Worm (Caenorhabditis elegans) whole organism, late embryonic: Measurements from ENCODE around the gene ZK892.5.
"Not testable (repeated sequence)": the region's sequence is repeated elsewhere in the genome, so short reads cannot be mapped to it uniquely, and the experiment has no call there.

Experiments
- C08G9.2 ChIP-seq: sonication (generic microtip); optimal IDR thresholded peaks from 2 replicates; lab custom pipeline; 2016; ENCODE audit warnings: mild to moderate bottlenecking, missing genetic modification characterization, moderate library complexity, missing compliant biosample characterization
- C38D4.7 ChIP-seq: fragments of 200-800 bp; sonication (Bioruptor generic); optimal IDR thresholded peaks from 2 replicates; lab custom pipeline; 2018; ENCODE audit warnings: mild to moderate bottlenecking, missing genetic modification characterization, moderate library complexity, missing compliant biosample characterization
- F13H6.1 ChIP-seq: sonication (generic microtip); optimal IDR thresholded peaks from 2 replicates; lab custom pipeline; 2016; ENCODE audit warnings: missing genetic modification characterization, missing compliant biosample characterization
- T23F11.4 ChIP-seq: fragments of 200-800 bp; sonication (Bioruptor generic); optimal IDR thresholded peaks from 2 replicates; lab custom pipeline; 2018; ENCODE audit warnings: mild to moderate bottlenecking, missing genetic modification characterization, missing compliant biosample characterization
- ahr-1 ChIP-seq: sonication (generic microtip); optimal IDR thresholded peaks from 2 replicates; lab custom pipeline; 2016; ENCODE audit warnings: missing genetic modification characterization, missing compliant biosample characterization
- ama-1 ChIP-seq: fragments of 150-350 bp; optimal IDR thresholded peaks from 2 replicates; lab custom pipeline; 2014
- ceh-14 ChIP-seq: sonication (generic microtip); optimal IDR thresholded peaks from 2 replicates; lab custom pipeline; 2016; ENCODE audit warnings: missing genotype, missing genetic modification characterization, missing compliant biosample characterization
- ceh-18 ChIP-seq: sonication (generic microtip); optimal IDR thresholded peaks from 2 replicates; lab custom pipeline; 2016; ENCODE audit warnings: missing genetic modification characterization, missing compliant biosample characterization
- ceh-2 ChIP-seq: sonication (generic microtip); optimal IDR thresholded peaks from 2 replicates; lab custom pipeline; 2016; ENCODE audit warnings: missing genotype, missing genetic modification characterization, missing compliant biosample characterization
- ceh-30 ChIP-seq: fragments of 150-350 bp; optimal IDR thresholded peaks from 2 replicates; lab custom pipeline; 2014; ENCODE audit warnings: missing biosample characterization, missing genetic modification characterization
- ceh-31 ChIP-seq: sonication (generic microtip); optimal IDR thresholded peaks from 2 replicates; lab custom pipeline; 2016; ENCODE audit warnings: missing genetic modification characterization, missing compliant biosample characterization
- ceh-34 ChIP-seq: sonication (generic microtip); optimal IDR thresholded peaks from 2 replicates; lab custom pipeline; 2016; ENCODE audit warnings: mild to moderate bottlenecking, missing genetic modification characterization, missing compliant biosample characterization
- ceh-45 ChIP-seq: fragments of 200-800 bp; sonication (Bioruptor generic); IDR thresholded peaks from 2 replicates; pipeline ENCODE4 v1.3.6; 2022; ENCODE audit warnings: missing genetic modification reagents, missing genetic modification characterization, missing compliant biosample characterization
- ceh-9 ChIP-seq: sonication (generic microtip); optimal IDR thresholded peaks from 2 replicates; lab custom pipeline; 2016; ENCODE audit warnings: mild to moderate bottlenecking, missing genetic modification characterization, inconsistent platforms, missing compliant biosample characterization
- dve-1 ChIP-seq: sonication (generic microtip); optimal IDR thresholded peaks from 2 replicates; lab custom pipeline; 2017; ENCODE audit warnings: antibody characterized with exemption, mild to moderate bottlenecking, missing genetic modification characterization, missing compliant biosample characterization
- elt-2 ChIP-seq: sonication (generic microtip); optimal IDR thresholded peaks from 2 replicates; lab custom pipeline; 2016; ENCODE audit warnings: missing genetic modification reagents, missing genetic modification characterization, missing compliant biosample characterization
- ets-4 ChIP-seq: sonication (generic microtip); optimal IDR thresholded peaks from 2 replicates; lab custom pipeline; 2016; ENCODE audit warnings: missing genetic modification characterization, missing compliant biosample characterization
- fax-1 ChIP-seq: sonication (generic microtip); optimal IDR thresholded peaks from 2 replicates; lab custom pipeline; 2016; ENCODE audit warnings: missing genotype, missing genetic modification characterization, missing compliant biosample characterization
- hlh-30 ChIP-seq: sonication (generic microtip); optimal IDR thresholded peaks from 2 replicates; lab custom pipeline; 2017; ENCODE audit warnings: antibody characterized with exemption, missing genetic modification characterization, missing compliant biosample characterization; ENCODE audit not compliant: insufficient read depth
- lim-6 ChIP-seq: sonication (generic microtip); optimal IDR thresholded peaks from 2 replicates; lab custom pipeline; 2016; ENCODE audit warnings: missing genetic modification characterization, missing compliant biosample characterization
- mec-3 ChIP-seq: sonication (generic microtip); optimal IDR thresholded peaks from 2 replicates; lab custom pipeline; 2016; ENCODE audit warnings: borderline replicate concordance, missing genetic modification characterization, missing compliant biosample characterization
- nfya-1 ChIP-seq: sonication (generic microtip); optimal IDR thresholded peaks from 2 replicates; lab custom pipeline; 2017; ENCODE audit warnings: missing genetic modification characterization, mild to moderate bottlenecking, missing compliant biosample characterization, antibody characterized with exemption, moderate library complexity
- odd-2 ChIP-seq: sonication (generic microtip); optimal IDR thresholded peaks from 2 replicates; lab custom pipeline; 2017; ENCODE audit warnings: antibody characterized with exemption, mild to moderate bottlenecking, missing genetic modification characterization, missing compliant biosample characterization
- pax-1 ChIP-seq: fragments of 150-350 bp; optimal IDR thresholded peaks from 2 replicates; lab custom pipeline; 2014; ENCODE audit warnings: missing biosample characterization, missing genetic modification characterization
- pqm-1 ChIP-seq: sonication (generic microtip); optimal IDR thresholded peaks from 2 replicates; lab custom pipeline; 2016; ENCODE audit warnings: missing genetic modification characterization, missing compliant biosample characterization
- pros-1 ChIP-seq: fragments of 150-350 bp; optimal IDR thresholded peaks from 2 replicates; lab custom pipeline; 2014; ENCODE audit warnings: missing biosample characterization, missing genetic modification reagents, missing genetic modification characterization
- ref-2 ChIP-seq: sonication (generic microtip); optimal IDR thresholded peaks from 2 replicates; lab custom pipeline; 2016; ENCODE audit warnings: missing genetic modification characterization, missing compliant biosample characterization
- rnt-1 ChIP-seq: sonication (generic microtip); optimal IDR thresholded peaks from 2 replicates; lab custom pipeline; 2016; ENCODE audit warnings: missing genetic modification characterization, missing compliant biosample characterization
- sdc-2 ChIP-seq: sonication (generic microtip); optimal IDR thresholded peaks from 2 replicates; lab custom pipeline; 2016; ENCODE audit warnings: missing genotype, missing genetic modification characterization, missing compliant biosample characterization
- sox-2 ChIP-seq: fragments of 200-800 bp; sonication (Bioruptor generic); IDR thresholded peaks from 2 replicates; pipeline ENCODE4 v1.3.6; 2022; ENCODE audit warnings: missing genetic modification reagents, missing genetic modification characterization, missing compliant biosample characterization
- tbx-2 ChIP-seq: sonication (generic microtip); optimal IDR thresholded peaks from 2 replicates; lab custom pipeline; 2016; ENCODE audit warnings: missing genetic modification characterization, missing compliant biosample characterization
- tbx-7 ChIP-seq: sonication (generic microtip); optimal IDR thresholded peaks from 2 replicates; lab custom pipeline; 2016; ENCODE audit warnings: missing genotype, missing genetic modification characterization, missing compliant biosample characterization
- ttx-3 ChIP-seq: sonication (generic microtip); optimal IDR thresholded peaks from 2 replicates; lab custom pipeline; 2016; ENCODE audit warnings: missing genetic modification reagents, missing genetic modification characterization, missing compliant biosample characterization
- unc-3 ChIP-seq, 2 experiments: fragments of 200-800 bp in 1 of 2; sonication (Bioruptor generic) in 1 of 2; sonication (generic microtip) in 1 of 2; conservative IDR thresholded peaks in 1 of 2; optimal IDR thresholded peaks in 1 of 2; 2 replicates each; pipeline versions ENCODE4 v1.3.6 to Lab custom; 2016 to 2022; ENCODE audit warnings: missing compliant biosample characterization in 2 of 2, missing genetic modification characterization in 2 of 2, missing genetic modification reagents in 1 of 2
- unc-42 ChIP-seq: sonication (generic microtip); optimal IDR thresholded peaks from 2 replicates; lab custom pipeline; 2016; ENCODE audit warnings: missing genotype, missing genetic modification characterization, missing compliant biosample characterization
- unc-86 ChIP-seq: sonication (generic microtip); optimal IDR thresholded peaks from 2 replicates; lab custom pipeline; 2016; ENCODE audit warnings: missing genetic modification characterization, missing compliant biosample characterization
- zip-5 ChIP-seq: sonication (generic microtip); optimal IDR thresholded peaks from 2 replicates; lab custom pipeline; 2016; ENCODE audit warnings: missing genetic modification characterization, missing compliant biosample characterization
- ztf-16 ChIP-seq: sonication (generic microtip); optimal IDR thresholded peaks from 2 replicates; lab custom pipeline; 2017; ENCODE audit warnings: missing genetic modification characterization, missing compliant biosample characterization

The ZK892.5 gene

DNA sequence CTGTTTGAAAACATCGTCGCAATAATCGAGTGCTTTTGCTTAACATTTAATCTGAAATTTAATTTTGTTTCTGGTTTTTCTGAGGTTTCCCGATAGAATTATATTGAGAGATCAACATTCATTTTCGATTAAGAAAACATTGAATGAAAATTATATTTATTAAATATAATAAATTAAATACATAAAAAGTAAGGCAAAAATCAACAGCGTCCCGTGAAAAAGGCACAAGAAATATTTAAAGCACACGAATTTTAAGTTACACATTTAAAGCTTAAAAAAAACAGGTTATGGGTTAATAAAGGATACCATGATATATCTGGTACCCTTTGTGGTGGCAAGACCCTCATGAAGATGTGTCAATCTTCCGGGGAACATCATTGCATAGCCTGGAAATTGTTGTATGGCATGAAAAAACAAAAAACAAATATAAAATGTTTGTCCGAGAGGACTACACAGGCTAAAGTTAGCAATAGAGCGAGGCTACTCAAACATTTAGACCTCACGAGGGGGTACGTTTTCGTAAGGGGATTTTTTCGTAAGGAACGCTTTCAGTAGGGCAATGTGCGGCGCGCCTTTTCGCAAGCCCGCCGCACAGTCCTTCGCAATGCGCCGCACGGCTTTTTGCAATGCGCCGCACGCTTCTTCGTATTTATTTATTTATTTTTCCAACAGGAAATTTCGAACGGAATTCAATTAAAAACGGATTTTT is 25.3 kb downstream of the ZK892.5 start, which contains the start of gene mtcu-2:
mtcu-2 (minus strand) TSS at position 51 of the 709 bp plus-strand sequence.
- TF ChIP-seq rnt-1 (tag; lab: Kevin White, UChicago) (peak; percentile 56), ttx-3 (tag; lab: Kevin White, UChicago) (peak; percentile 0), ceh-14 (tag; lab: Kevin White, UChicago) (peak; percentile 60), hlh-30 (peak; percentile 10), zip-5 (tag; lab: Kevin White, UChicago) (peak; percentile 10), ets-4 (tag; lab: Kevin White, UChicago) (peak; percentile 74), tbx-2 (tag; lab: Kevin White, UChicago) (peak; percentile 75), C08G9.2 (tag; lab: Kevin White, UChicago) (peak; percentile 66), sox-2 (peak; percentile 73), ceh-34 (tag; lab: Kevin White, UChicago) (peak; percentile 54), dve-1 (tag; lab: Kevin White, UChicago) (peak; percentile 33), ceh-2 (tag; lab: Kevin White, UChicago) (peak; percentile 53), ceh-18 (tag; lab: Kevin White, UChicago) (peak; percentile 45), tbx-7 (peak; percentile 16), fax-1 (peak; percentile 23), nfya-1 (tag; lab: Kevin White, UChicago) (peak; percentile 76), elt-2 (peak; percentile 36), pqm-1 (tag; lab: Kevin White, UChicago) (peak; percentile 5), unc-86 (peak; percentile 2), F13H6.1 (tag; lab: Kevin White, UChicago) (peak; percentile 32), ceh-31 (tag; lab: Kevin White, UChicago) (peak; percentile 85), ref-2 (peak; percentile 47), ceh-45 (peak; percentile 95), ahr-1 (tag; lab: Kevin White, UChicago) (peak; percentile 19), unc-3 (GFP tag; conservative IDR thresholded peaks at IDR 0.05; lab: Robert Waterston, UW) (peak; percentile 83), lim-6 (tag; lab: Kevin White, UChicago) (peak; percentile 49)
- TF ChIP-seq unc-3 (tag; optimal IDR thresholded peaks at IDR 0.05; lab: Kevin White, UChicago), result not testable (repeated sequence)

DNA sequence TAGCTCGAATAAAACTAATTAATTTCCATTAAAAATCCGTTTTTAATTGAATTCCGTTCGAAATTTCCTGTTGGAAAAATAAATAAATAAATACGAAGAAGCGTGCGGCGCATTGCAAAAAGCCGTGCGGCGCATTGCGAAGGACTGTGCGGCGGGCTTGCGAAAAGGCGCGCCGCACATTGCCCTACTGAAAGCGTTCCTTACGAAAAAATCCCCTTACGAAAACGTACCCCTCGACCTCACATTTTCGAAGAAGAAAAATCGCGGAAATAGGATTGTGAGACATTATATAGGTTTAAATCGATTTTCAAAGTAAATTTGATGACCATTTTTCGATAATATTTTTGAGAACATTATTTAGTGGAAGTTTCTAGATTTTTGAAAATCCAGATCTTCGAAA is 26.8 kb downstream of the ZK892.5 start:
- peak; percentile 78; the same call in 1 of the 2 replicates for TF ChIP-seq ceh-45
- TF ChIP-seq, all 69 proteins: peak for 1; not testable (repeated sequence) for 68

DNA sequence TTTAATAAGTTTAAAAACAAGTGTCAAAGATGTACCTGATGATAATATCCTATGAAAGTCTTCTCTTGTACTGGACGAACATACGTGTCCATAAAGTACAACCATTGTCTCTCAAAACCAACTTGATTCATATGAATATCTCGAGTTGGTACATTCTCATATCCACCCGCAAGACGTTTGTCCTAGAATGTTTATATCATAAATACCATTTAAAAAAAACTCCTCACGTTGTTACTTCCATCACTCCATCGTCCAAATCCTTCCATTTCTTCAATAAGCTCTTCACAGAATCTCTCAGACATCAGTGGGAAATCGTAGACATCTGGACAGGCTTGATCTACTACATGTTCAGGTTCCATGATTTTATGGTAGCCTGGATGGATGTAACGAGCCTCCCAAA is 27.4 kb downstream of the ZK892.5 start:
- TF ChIP-seq pax-1 (tag; lab: Kevin White, UChicago) (no peak), ama-1 (lab: Kevin White, UChicago) (no peak), ceh-30 (tag; lab: Kevin White, UChicago) (no peak), dve-1 (tag; lab: Kevin White, UChicago) (no peak), tbx-7 (no peak), pqm-1 (tag; lab: Kevin White, UChicago) (no peak), ztf-16 (no peak), odd-2 (no peak), mec-3 (tag; lab: Kevin White, UChicago) (no peak), sdc-2 (tag; lab: Kevin White, UChicago) (no peak), ceh-9 (no peak), unc-42 (no peak), C38D4.7 (GFP tag; lab: Kevin White, UChicago) (no peak), pros-1 (tag; lab: Kevin White, UChicago) (no peak), T23F11.4 (GFP tag; lab: Kevin White, UChicago) (no peak)
- TF ChIP-seq, all 69 proteins: peak for 0
